Fruit fly (Drosophila melanogaster) whole organism, larva: ENCODE results near the gene pinta.

Experiments
- noc ChIP-seq: fragments of 200-800 bp; sonication (Bioruptor generic); optimal IDR thresholded peaks from 3 replicates; lab custom pipeline; 2019; ENCODE audit warnings: missing biosample characterization, mild to moderate bottlenecking, missing genetic modification characterization, moderate library complexity

The pinta gene

DNA sequence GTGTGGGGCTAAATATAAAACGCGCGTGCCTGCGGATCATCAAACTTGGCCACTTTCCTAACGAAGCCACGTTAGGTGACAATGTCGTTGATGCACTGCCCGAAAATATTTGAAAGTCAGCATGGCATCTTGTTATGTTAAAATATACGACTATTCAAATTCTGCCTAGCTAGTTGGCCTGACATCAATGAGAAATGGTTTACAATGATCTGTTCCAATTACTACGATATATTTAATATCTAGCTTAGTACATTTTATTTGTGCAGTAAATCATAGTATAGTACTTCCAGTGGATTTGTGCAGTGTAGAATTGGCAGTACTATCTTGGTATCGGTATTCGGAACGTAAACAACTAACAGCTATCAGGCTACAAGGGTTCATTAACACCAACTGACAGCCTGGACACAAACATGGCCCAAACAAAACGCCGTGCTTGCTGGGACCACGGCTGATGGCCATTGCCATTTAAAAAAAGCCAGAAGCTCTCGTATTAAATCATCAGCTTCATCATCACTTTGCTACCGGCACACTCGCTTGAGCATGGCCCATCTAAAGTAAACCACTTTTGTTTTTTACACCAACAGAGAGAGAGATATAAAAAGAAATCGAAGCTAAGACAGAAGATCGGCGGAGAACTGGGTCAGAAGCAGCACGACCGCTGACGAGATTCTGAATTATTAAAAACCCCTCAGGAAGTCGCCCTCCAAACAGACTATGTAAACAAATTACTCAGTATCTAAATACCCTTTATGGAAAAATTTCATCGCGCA is 29.1 kb downstream of the pinta start:
- no peak for TF ChIP-seq noc

DNA sequence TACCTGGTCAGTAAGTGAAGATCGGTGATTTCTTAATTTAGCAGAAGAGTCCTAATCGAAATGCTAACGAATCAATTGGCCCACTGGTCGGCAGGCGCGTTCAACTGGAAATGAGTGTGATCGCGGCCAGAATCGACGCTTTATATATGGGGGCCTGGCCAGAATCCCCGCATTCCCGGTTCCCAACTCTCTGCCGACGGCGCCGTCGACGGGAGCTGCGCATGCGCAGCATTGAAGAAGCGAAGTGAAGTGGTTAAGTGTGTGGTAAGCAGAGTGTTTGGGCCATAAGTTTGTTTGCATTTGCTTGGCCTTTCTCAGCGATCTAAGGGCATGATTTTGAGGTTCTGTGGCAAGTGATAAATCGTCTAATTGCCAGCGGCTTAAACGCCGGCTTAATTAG is 30.7 kb downstream of the pinta start, which contains the start of gene CG13857:
CG13857 (minus strand) TSS at position 101 of the 400 bp plus-strand sequence.
- no peak for TF ChIP-seq noc

DNA sequence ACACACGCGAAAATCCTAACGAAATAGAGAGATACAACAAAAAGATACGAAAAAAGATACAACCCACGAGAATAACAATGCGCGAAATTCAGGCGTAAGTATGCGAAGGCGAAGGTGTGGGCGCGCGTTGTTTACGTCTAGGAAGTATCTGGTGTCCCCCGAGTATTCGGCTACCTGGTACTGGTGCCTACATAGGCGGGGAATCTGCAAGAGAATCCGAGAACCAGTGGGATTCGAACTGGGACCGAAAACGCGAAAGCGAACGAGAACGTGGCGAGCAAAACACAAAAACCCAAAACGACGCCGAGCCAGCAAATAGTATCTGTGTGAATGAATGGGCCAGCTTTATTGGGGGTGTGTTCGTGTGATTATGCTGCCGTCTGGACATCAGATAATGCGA is 34.6 kb downstream of the pinta start:
- no peak for TF ChIP-seq noc

DNA sequence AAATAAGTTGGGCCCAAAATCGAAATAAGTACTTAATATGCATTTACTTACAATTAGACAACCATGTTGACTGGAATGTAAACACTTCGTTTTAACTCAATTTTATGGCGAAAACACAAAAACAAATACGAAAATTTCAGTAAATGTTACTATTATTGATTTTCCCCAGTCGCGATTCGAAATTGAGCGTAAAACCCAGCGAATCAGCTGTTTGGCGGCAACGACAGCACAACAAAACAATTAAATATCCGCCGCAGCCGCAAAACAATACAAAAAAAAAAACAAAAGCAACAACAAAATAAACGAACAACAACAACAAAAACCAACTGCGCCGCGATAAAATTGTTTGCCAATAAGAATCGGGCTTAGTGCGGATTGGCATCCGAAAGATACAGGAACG is 35.1 kb downstream of the pinta start, which contains the start of the genes CAH8 and CG7059:
CAH8 (minus strand) TSS at position 101 of the 400 bp plus-strand sequence.
CG7059 (plus strand) TSS at position 167 of the 400 bp plus-strand sequence.
- TF ChIP-seq noc: no peak

DNA sequence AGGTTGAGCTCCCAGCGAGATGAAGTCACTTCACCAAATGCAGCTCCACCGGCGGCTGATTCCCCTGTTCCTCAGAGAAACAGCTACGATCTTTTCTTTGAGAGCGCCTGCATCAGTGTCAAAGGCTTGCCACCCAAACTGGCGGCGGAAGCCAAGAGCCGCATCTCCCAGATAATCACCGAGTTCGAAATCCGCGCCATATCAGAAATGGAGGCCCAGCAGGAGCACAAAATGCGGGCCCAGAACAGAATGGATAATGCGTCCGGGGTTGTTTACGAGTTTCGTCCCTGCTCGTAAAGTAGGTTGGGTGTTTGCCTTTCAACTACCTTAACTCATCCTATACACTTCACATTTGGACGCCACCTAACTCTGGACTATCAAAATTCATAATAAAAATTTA is 43.0 kb downstream of the pinta start, which contains the start of gene Gpdh3:
Gpdh3 (plus strand) TSS at position 301 of the 400 bp plus-strand sequence.
- TF ChIP-seq noc: no peak

DNA sequence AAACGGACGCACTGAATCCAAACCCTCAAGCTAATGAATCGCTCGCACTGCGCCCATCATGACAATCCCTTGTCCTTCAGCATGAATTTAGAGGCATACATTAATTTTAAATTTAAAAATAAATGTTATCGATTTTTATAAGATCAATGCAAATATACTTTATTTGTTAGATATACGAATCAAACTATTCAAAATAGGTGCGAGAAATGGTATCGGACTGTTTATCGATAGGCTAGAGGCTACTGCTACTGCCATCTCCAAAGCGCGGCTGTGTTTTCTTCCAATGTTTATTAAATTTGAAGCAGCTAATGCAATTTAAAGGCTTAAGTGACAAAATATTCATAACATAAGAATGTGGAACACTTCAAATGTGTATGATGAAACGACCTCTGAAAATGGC is 43.7 kb downstream of the pinta start, which contains the start of gene CG43342:
CG43342 (plus strand) TSS at position 264 of the 400 bp plus-strand sequence.
- no peak for TF ChIP-seq noc

DNA sequence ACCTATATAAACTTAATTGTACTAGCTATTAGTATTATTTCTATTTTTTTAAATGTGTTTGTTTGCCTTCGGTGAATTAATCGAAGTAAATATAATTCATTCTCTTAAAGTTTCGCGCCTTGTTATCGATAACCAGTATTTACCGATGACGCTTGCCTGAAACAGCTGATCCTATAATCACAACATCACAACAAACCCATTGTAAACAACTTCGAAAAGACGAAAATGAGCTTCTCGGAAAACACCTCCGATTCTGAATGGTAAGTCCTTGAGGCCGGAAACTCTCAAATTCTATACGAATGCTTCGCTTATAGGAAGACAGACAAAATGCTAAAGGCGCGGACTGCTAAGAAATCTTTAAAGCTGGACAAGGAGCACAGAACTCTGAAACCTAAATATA is 44.8 kb downstream of the pinta start, which contains the start of gene CG34149:
CG34149 (plus strand) TSS at position 187 of the 400 bp plus-strand sequence.
- TF ChIP-seq noc: no peak

DNA sequence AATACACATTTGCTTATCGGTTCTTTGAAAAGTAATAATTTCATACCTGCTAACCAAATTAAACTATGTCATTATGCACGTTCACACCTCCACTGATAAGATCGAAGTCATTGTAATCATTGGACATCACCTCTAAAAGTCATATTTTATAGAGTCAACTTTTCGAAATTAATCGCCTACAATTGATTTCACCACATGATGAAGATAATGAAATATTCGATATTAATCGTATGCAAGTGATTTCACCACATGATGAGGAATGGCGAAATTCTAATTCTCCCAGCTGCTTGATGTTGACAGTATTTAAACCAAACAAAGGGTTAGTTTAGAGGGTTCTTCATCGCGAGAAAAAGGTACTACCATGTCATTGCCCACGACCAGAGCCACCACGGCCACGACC is 49.1 kb downstream of the pinta start, which contains the start of gene CG18596:
CG18596 (plus strand) TSS at position 250 of the 400 bp plus-strand sequence.
- no peak for TF ChIP-seq noc
